Worm (Caenorhabditis elegans) whole organism, L4/young adult: ENCODE results near the gene str-37.

Experiments
- W03F9.2 ChIP-seq: fragments of 150-350 bp; optimal IDR thresholded peaks from 2 replicates; lab custom pipeline; 2014; ENCODE audit warnings: missing biosample characterization, missing genetic modification characterization
- him-1 ChIP-seq: sonication (generic microtip); optimal IDR thresholded peaks from 2 replicates; lab custom pipeline; 2016; ENCODE audit warnings: missing genotype, missing genetic modification reagents, missing genetic modification characterization, missing compliant biosample characterization

DNA sequence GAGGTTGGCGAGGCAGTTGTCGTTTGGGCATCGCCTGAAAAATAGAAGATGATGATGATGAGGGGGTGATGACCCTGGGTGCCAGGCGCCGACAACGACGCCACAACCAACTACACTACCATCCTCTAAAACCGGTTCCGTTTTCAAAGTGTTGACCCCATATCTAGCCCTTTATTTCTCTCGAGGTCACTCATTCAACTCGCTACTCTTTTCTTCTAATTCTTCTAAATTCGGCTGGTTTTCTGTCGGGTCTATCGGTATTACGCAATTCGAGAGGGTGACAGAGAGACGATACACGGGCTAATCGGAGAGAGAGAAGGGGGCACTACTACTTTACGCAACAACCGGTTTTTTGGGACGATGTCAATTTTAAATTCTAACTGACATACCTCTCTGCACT is 43.8 kb downstream of the str-37 start:
- no peak for TF ChIP-seq him-1
- TF ChIP-seq W03F9.2 (tag; lab: Kevin White, UChicago): no peak
